Worm (Caenorhabditis elegans): ENCODE data around the gene ztf-17.

The ztf-17 gene

ce11 chrII:7877744-7878468, 7.9 kb upstream of the ztf-17 start, which contains the start of gene T01H3.2:
TSS of gene T01H3.2 (minus strand) at chrII:7877994.
- no peak for TF ChIP-seq unc-62 (GFP tag; optimal IDR thresholded peaks at IDR 0.05)

- no peak for TF ChIP-seq unc-62 (GFP tag; optimal IDR thresholded peaks at IDR 0.05)
Observed at ce11 chrII:7873843-7874372, 3.9 kb upstream of the ztf-17 start, which contains the start of gene T01H3.3. TSS of gene T01H3.3 (minus strand) at chrII:7873893.

ce11 chrII:7870632-7871031, 670 bp upstream of the ztf-17 start:
- no peak for TF ChIP-seq unc-62 (GFP tag; optimal IDR thresholded peaks at IDR 0.05)

- TF ChIP-seq unc-62 (GFP tag; optimal IDR thresholded peaks at IDR 0.05) = no peak
Observed at ce11 chrII:7866081-7866480, 3.9 kb downstream of the ztf-17 start.

ce11 chrII:7864892-7865291, 5.1 kb downstream of the ztf-17 start:
- TF ChIP-seq unc-62 (GFP tag; optimal IDR thresholded peaks at IDR 0.05) = no peak

- no peak for TF ChIP-seq unc-62 (GFP tag; optimal IDR thresholded peaks at IDR 0.05)
Observed at ce11 chrII:7864207-7864606, 5.8 kb downstream of the ztf-17 start, which contains the start of gene ostb-1. TSS of gene ostb-1 (plus strand) at chrII:7864507.

ce11 chrII:7863480-7864125, 6.4 kb downstream of the ztf-17 start:
- TF ChIP-seq unc-62 (GFP tag; optimal IDR thresholded peaks at IDR 0.05) = no peak

- no peak for TF ChIP-seq unc-62 (GFP tag; optimal IDR thresholded peaks at IDR 0.05)
Observed at ce11 chrII:7860221-7860928, 9.6 kb downstream of the ztf-17 start, which contains the start of gene lin-5. TSS of gene lin-5 (plus strand) at chrII:7860574.

ce11 chrII:7858101-7858500, 11.9 kb downstream of the ztf-17 start, which contains the start of gene sds-22:
TSS of gene sds-22 (plus strand) at chrII:7858401.
- no peak for TF ChIP-seq unc-62 (GFP tag; optimal IDR thresholded peaks at IDR 0.05)

- TF ChIP-seq unc-62 (GFP tag; optimal IDR thresholded peaks at IDR 0.05) = no peak
Observed at ce11 chrII:7857485-7858010, 12.4 kb downstream of the ztf-17 start, which contains the start of the genes cec-3 and T09A5.15. TSS of gene cec-3 (minus strand) at chrII:7857600. TSS of gene T09A5.15 (plus strand) at chrII:7857960.

- TF ChIP-seq unc-62 (GFP tag; optimal IDR thresholded peaks at IDR 0.05) = no peak
Observed at ce11 chrII:7855619-7856018, 14.3 kb downstream of the ztf-17 start, which contains the start of gene mdmh-35. TSS of gene mdmh-35 (minus strand) at chrII:7855719.

- TF ChIP-seq unc-62 (GFP tag; optimal IDR thresholded peaks at IDR 0.05) = no peak
Observed at ce11 chrII:7854942-7855341, 15.0 kb downstream of the ztf-17 start, which contains the start of gene mdt-10. TSS of gene mdt-10 (minus strand) at chrII:7855042.

ce11 chrII:7853679-7854078, 16.3 kb downstream of the ztf-17 start, which contains the start of gene T09A5.5:
TSS of gene T09A5.5 (minus strand) at chrII:7853779.
- TF ChIP-seq unc-62 (GFP tag; optimal IDR thresholded peaks at IDR 0.05) = no peak

ce11 chrII:7851480-7851879, 18.5 kb downstream of the ztf-17 start:
- no peak for TF ChIP-seq unc-62 (GFP tag; optimal IDR thresholded peaks at IDR 0.05)

ce11 chrII:7850575-7850974, 19.4 kb downstream of the ztf-17 start:
- TF ChIP-seq unc-62 (GFP tag; optimal IDR thresholded peaks at IDR 0.05) = no peak

Data from whole organism, dauer.